Fruit fly (Drosophila melanogaster) whole organism: Measurements from ENCODE around the gene CG7912.

Experiments
- CG8478 ChIP-seq: fragments of >200 bp; optimal IDR thresholded peaks from 2 replicates; lab custom pipeline; 2018; ENCODE audit warnings: inconsistent platforms
- Dll ChIP-seq: fragments of >200 bp; optimal IDR thresholded peaks from 2 replicates; lab custom pipeline; 2017
- EcR ChIP-seq, 2 experiments: fragments of >200 bp; optimal IDR thresholded peaks; 2 replicates each; lab custom pipeline; 2017; ENCODE audit warnings: missing biosample characterization in 2 of 2, missing genetic modification characterization in 2 of 2, missing genetic modification reagents in 2 of 2
- pan ChIP-seq: fragments of >200 bp; optimal IDR thresholded peaks from 2 replicates; lab custom pipeline; 2017
- psq ChIP-seq: fragments of >200 bp; optimal IDR thresholded peaks from 2 replicates; lab custom pipeline; 2017
- usp ChIP-seq: fragments of >200 bp; optimal IDR thresholded peaks from 2 replicates; lab custom pipeline; 2017; ENCODE audit warnings: missing biosample characterization, missing genetic modification characterization, mixed read lengths

DNA sequence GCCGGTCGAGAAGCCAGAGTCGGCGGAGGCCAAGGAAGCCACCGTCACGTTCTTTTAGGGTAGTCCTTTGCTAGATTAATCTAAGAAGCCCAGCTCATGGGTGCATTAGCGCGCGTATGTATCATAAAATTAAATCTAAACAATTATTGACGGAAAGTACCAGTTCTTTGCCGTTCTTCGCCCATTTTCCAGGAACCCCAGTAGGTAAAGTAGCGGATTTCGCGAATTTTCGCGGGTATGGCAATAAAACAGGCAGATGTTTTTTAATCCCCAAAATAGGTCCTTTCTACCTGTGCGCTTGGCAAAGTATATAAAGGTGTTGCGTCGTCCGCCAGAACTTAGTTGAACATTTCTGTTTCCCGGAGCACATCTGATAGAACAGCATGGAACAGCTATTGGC lies 31.9 kb upstream of the CG7912 start:
- TF ChIP-seq psq (lab: Kevin White, UChicago) (no peak), CG8478 (lab: Kevin White, UChicago) (no peak), usp (no peak), EcR (GFP tag; optimal IDR thresholded peaks at IDR 0.05; lab: Kevin White, UChicago) (no peak), pan (no peak), Dll (lab: Kevin White, UChicago) (no peak)
